Worm (Caenorhabditis elegans): ENCODE measurements around the gene M03C11.3.

- TF ChIP-seq ztf-11 (tag; optimal IDR thresholded peaks at IDR 0.05), result no peak
- no peak for TF ChIP-seq Y55F3AM.14 (GFP tag; optimal IDR thresholded peaks at IDR 0.05)
- no peak for TF ChIP-seq snpc-4 (tag; optimal IDR thresholded peaks at IDR 0.05)
- TF ChIP-seq nhr-77 (tag; optimal IDR thresholded peaks at IDR 0.05), result no peak
- TF ChIP-seq nhr-11 (tag; optimal IDR thresholded peaks at IDR 0.05), result no peak
- no peak for TF ChIP-seq zag-1 (tag; optimal IDR thresholded peaks at IDR 0.05)
- no peak for TF ChIP-seq mdl-1 (tag; optimal IDR thresholded peaks at IDR 0.05)
- TF ChIP-seq aly-2 (tag; optimal IDR thresholded peaks at IDR 0.05), result no peak
- TF ChIP-seq F13H6.1 (tag; optimal IDR thresholded peaks at IDR 0.05), result no peak
These were observed 49.5 kb upstream of the M03C11.3 start, which contains the start of gene spp-1 for ce11 chrIII:10355382-10355781.
